Worm (Caenorhabditis elegans) whole organism, mixed stage, embryonic: Measurements from ENCODE around the gene F35D2.1.

ENCODE experiments used
- blmp-1 ChIP-seq: fragments of 150-350 bp; optimal IDR thresholded peaks from 2 replicates; lab custom pipeline; 2014; ENCODE audit warnings: missing biosample characterization, missing genetic modification characterization
- ces-1 ChIP-seq: fragments of 150-350 bp; optimal IDR thresholded peaks from 2 replicates; lab custom pipeline; 2014; ENCODE audit warnings: missing biosample characterization, missing genetic modification reagents, missing genetic modification characterization
- elt-3 ChIP-seq: fragments of 150-350 bp; optimal IDR thresholded peaks from 2 replicates; lab custom pipeline; 2014; ENCODE audit warnings: missing biosample characterization, missing genetic modification characterization
- lin-13 ChIP-seq: fragments of 150-350 bp; optimal IDR thresholded peaks from 2 replicates; lab custom pipeline; 2014; ENCODE audit warnings: missing biosample characterization, missing genetic modification characterization
- lin-32 ChIP-seq: fragments of 200-800 bp; sonication (Bioruptor generic); optimal IDR thresholded peaks from 2 replicates; lab custom pipeline; 2018; ENCODE audit warnings: mild to moderate bottlenecking, missing genetic modification characterization, missing compliant biosample characterization
- nhr-12 ChIP-seq: fragments of 150-350 bp; optimal IDR thresholded peaks from 2 replicates; lab custom pipeline; 2014; ENCODE audit warnings: missing biosample characterization, missing genetic modification characterization
- nhr-237 ChIP-seq: fragments of 150-350 bp; optimal IDR thresholded peaks from 2 replicates; lab custom pipeline; 2014; ENCODE audit warnings: missing biosample characterization, missing genetic modification characterization
- pha-4 ChIP-seq: fragments of 150-350 bp; optimal IDR thresholded peaks from 2 replicates; lab custom pipeline; 2018; ENCODE audit warnings: missing biosample characterization, missing genetic modification reagents, missing genetic modification characterization
- sptf-1 ChIP-seq: sonication (generic microtip); optimal IDR thresholded peaks from 2 replicates; lab custom pipeline; 2017; ENCODE audit warnings: mild to moderate bottlenecking, missing genetic modification characterization, moderate library complexity, missing compliant biosample characterization
- tbx-8 ChIP-seq: fragments of 200-800 bp; sonication (Bioruptor generic); optimal IDR thresholded peaks from 2 replicates; lab custom pipeline; 2018; ENCODE audit warnings: mild to moderate bottlenecking, missing genetic modification characterization, moderate library complexity, missing compliant biosample characterization
- ztf-11 ChIP-seq: fragments of 150-350 bp; optimal IDR thresholded peaks from 2 replicates; lab custom pipeline; 2014; ENCODE audit warnings: missing biosample characterization, missing genetic modification characterization

DNA sequence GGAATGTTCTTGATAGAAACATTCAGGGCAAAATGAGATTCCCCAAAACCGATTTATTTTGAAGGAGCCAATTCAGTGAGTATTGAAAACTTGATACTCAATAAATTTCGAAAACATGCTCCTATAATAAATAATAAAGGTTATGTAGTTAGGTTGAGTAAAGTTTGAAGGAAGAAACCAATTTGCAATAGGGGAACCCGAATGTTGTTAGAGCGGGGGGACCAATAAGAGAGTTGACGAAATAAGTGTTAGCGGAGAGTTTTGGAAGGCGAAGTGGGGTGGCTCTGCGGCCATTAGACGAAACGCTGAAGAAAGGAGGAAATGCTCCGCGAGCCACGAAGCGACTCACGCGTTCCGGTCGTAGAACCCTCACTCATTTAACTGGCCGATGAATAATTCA is 49.3 kb downstream of the F35D2.1 start:
- TF ChIP-seq ces-1 (peak; percentile 89), lin-13 (tag; lab: Kevin White, UChicago) (no peak), nhr-237 (tag; lab: Kevin White, UChicago) (no peak), elt-3 (tag; lab: Kevin White, UChicago) (no peak), ztf-11 (no peak), lin-32 (GFP tag; lab: Kevin White, UChicago) (no peak), pha-4 (no peak), sptf-1 (tag; lab: Kevin White, UChicago) (no peak), tbx-8 (GFP tag; lab: Kevin White, UChicago) (no peak), blmp-1 (tag; lab: Kevin White, UChicago) (no peak), nhr-12 (tag; lab: Kevin White, UChicago) (no peak)
